Fruit fly (Drosophila melanogaster) whole organism: ENCODE data around the gene Fad2.

Experiments
- CG8478 ChIP-seq: fragments of >200 bp; optimal IDR thresholded peaks from 2 replicates; lab custom pipeline; 2018; ENCODE audit warnings: inconsistent platforms
- Dll ChIP-seq: fragments of >200 bp; optimal IDR thresholded peaks from 2 replicates; lab custom pipeline; 2017
- EcR ChIP-seq, 2 experiments: fragments of >200 bp; optimal IDR thresholded peaks; 2 replicates each; lab custom pipeline; 2017; ENCODE audit warnings: missing biosample characterization in 2 of 2, missing genetic modification characterization in 2 of 2, missing genetic modification reagents in 2 of 2
- pan ChIP-seq: fragments of >200 bp; optimal IDR thresholded peaks from 2 replicates; lab custom pipeline; 2017
- psq ChIP-seq: fragments of >200 bp; optimal IDR thresholded peaks from 2 replicates; lab custom pipeline; 2017
- usp ChIP-seq: fragments of >200 bp; optimal IDR thresholded peaks from 2 replicates; lab custom pipeline; 2017; ENCODE audit warnings: missing biosample characterization, missing genetic modification characterization, mixed read lengths

Gene Fad2

DNA sequence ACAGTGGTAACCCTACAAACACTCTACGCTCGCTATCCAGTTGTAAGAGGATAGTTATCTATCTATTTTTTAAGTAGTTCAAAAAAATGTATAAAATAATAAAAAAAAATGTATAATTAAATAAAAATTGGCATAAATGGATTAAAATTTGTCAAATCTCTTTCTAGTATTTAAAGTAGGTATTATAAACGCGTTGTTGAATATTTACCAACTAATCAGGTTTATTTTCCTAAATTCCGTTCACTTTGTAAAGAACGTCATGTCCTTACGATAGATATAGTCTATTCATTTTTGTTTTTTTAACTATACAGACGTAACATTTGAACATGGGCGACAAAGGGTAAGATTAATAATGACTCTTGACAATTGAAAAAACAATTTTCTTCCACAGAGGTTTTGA, 3.9 kb downstream of the Fad2 start, which contains the start of gene CG32081:
CG32081 (plus strand) TSS at position 301 of the 400 bp plus-strand sequence.
- TF ChIP-seq psq (lab: Kevin White, UChicago) (no peak), pan (lab: Kevin White, UChicago) (no peak), EcR (GFP tag; optimal IDR thresholded peaks at IDR 0.05; lab: Kevin White, UChicago) (no peak), usp (GFP tag; lab: Kevin White, UChicago) (no peak), CG8478 (lab: Kevin White, UChicago) (no peak), Dll (lab: Kevin White, UChicago) (no peak)

DNA sequence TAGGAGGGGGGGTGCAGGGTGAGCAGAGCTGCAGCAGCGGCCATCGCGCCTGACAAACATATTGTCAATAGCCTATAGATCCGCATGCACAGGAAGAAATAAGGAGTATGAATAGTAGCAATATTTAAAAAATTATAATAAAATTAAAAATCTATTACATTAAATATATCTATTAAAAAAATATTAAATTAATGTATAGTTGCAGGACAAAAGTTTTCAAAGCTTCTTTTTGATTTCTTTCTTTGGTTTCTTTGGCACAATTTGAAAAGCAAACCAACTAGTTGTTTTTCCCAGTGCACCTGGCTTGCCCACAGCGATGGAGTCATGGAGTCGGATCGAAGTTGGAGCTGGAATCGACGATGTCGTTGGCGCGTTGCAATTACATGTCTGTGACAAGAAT, 8.4 kb downstream of the Fad2 start:
- TF ChIP-seq psq (lab: Kevin White, UChicago) = no peak
- no peak for TF ChIP-seq EcR (GFP tag; optimal IDR thresholded peaks at IDR 0.05; lab: Kevin White, UChicago)
- TF ChIP-seq CG8478 (lab: Kevin White, UChicago) = no peak
- no peak for TF ChIP-seq Dll (lab: Kevin White, UChicago)
- no peak for TF ChIP-seq usp (GFP tag; lab: Kevin White, UChicago)
- TF ChIP-seq pan (lab: Kevin White, UChicago) = no peak

DNA sequence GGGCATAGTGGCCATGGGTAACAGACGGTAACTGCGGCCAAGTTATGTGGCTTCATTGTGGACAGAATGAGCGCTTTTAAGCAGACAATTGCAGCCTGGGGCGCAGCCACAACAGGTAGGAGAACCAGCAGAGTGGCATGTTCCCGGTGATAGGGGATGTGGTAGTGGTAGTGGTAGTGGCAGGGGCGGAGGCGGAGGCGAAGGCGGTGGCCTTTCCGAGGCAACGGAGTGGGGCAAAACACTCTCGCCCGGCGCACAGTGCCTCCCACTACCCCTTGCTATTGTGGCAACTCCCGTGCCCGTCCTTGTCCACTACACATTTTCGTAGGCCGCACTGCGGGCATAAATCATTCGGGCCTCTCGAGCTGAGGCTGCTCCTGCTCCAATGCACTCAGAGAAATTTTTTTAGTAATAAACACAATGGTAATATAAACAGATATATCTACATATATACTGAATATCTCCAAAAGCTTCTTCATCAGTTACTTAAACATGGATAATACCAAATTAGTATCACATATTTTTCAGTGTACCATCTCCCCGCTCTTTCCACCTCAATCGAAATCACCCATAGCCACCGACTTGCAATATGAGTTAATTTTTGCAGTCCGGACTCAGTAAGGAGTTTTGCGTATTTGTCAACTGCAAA, 10.1 kb downstream of the Fad2 start:
- TF ChIP-seq CG8478 (lab: Kevin White, UChicago) = no peak
- no peak for TF ChIP-seq Dll (lab: Kevin White, UChicago)
- no peak for TF ChIP-seq EcR (GFP tag; optimal IDR thresholded peaks at IDR 0.05; lab: Kevin White, UChicago)
- no peak for TF ChIP-seq psq (lab: Kevin White, UChicago)
- TF ChIP-seq usp (GFP tag; lab: Kevin White, UChicago) = no peak
- no peak for TF ChIP-seq pan (lab: Kevin White, UChicago)

DNA sequence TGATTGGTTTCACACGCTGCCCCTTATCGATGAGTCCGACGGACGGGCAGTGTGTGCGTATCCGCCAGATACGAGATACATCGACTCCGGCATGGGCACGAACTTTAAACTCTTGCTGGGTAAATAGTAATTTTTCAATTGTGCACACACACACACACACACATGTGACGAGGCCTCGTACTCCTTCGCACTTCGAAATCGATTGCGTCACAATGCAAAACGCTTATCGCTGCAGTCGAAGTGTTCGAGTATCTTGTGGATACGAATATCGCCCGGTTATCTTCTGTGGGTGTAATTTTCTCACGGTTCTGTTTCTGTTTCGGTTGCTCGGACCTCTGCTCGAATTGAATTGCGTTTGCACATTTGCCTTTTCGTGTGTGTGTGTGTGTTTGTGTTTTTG, 11.7 kb downstream of the Fad2 start:
- no peak for TF ChIP-seq pan (lab: Kevin White, UChicago)
- TF ChIP-seq usp (GFP tag; lab: Kevin White, UChicago) = no peak

DNA sequence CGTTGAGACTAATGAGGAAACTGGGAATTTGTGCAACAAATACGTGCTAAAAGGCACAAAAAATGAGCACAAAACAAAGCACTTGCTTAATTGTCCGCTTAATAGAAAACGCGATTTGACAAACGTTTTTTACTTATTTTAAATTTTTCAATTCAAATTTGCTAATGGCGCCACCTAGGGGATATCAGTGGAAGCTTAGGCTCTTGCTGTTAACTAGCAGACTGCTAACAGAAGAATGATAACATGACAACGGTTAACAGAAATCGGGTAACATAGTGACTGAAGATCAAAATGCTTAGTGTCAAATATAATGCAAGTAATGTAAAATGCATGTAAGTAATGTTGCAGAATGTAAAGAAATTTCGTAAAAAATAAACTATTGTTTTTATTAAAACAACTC, 17.9 kb downstream of the Fad2 start:
- TF ChIP-seq usp (GFP tag; lab: Kevin White, UChicago) = no peak
- TF ChIP-seq EcR (GFP tag; optimal IDR thresholded peaks at IDR 0.05; lab: Kevin White, UChicago) = no peak
- TF ChIP-seq Dll (lab: Kevin White, UChicago) = no peak
- no peak for TF ChIP-seq CG8478 (lab: Kevin White, UChicago)
- no peak for TF ChIP-seq pan (lab: Kevin White, UChicago)
- TF ChIP-seq psq (lab: Kevin White, UChicago) = no peak

DNA sequence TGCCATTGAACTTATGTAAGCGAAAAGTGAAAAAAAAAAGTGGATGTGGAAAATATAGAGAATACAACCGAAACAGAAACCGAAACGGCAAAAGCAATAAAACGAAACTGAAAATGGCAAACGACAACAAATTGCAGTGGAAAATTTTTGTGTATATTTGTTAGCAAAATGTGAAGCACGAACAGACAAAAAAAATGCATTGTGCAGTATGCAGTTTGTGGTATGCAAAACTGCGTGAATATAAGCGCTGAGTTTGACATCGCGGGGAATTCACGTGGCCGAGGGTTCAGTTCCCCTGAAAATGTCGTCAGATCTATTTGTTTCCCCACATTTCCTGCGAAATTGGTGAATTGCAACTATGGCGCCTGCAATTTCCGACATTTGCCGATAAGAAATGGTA, 20.3 kb downstream of the Fad2 start:
- TF ChIP-seq Dll (lab: Kevin White, UChicago) (no peak), usp (GFP tag; lab: Kevin White, UChicago) (no peak), pan (lab: Kevin White, UChicago) (no peak), psq (lab: Kevin White, UChicago) (no peak), CG8478 (lab: Kevin White, UChicago) (no peak), EcR (GFP tag; optimal IDR thresholded peaks at IDR 0.05; lab: Kevin White, UChicago) (no peak)

DNA sequence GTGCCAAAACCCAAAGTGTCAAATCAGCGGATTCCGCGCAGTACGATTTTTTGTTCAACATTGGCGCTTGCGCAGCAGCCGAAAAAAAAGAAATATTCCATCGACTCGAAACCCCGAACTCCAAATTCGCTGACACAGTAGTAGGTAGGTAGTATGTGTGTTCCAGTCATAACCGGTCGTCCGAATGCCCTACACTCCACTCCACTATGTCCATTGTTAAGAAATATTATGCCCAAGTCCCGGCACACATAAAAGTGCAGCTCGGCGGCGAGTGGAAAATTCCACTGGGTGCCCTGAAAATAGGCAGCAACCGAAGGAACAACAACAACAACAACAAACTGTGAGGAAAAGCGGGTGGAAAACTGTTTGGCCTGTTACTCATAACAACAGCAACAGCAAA, 21.7 kb downstream of the Fad2 start:
- TF ChIP-seq EcR (GFP tag; optimal IDR thresholded peaks at IDR 0.05; lab: Kevin White, UChicago) (no peak), psq (lab: Kevin White, UChicago) (no peak), pan (lab: Kevin White, UChicago) (no peak), CG8478 (lab: Kevin White, UChicago) (no peak), Dll (lab: Kevin White, UChicago) (no peak), usp (GFP tag; lab: Kevin White, UChicago) (no peak)

DNA sequence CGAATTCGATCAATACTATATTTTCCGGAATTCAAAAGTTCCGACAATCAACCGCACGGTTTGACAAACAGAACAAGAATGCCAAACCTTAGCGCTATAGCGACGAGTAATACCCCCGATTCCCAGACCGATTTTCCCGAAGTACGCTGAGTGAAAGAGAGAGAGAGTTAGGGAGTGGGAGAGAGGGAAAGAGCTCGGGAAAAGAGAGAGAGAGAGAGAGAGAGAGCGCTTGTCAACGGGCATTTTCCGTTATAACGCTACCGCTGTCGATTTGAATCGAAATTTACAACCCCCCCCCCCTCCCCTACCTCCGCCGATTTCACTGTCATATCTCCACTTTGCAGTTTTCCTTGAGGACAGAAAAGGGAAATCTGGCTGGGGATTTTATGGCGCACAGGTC, 23.2 kb downstream of the Fad2 start:
- no peak for TF ChIP-seq usp (GFP tag; lab: Kevin White, UChicago)
- TF ChIP-seq CG8478 (lab: Kevin White, UChicago) = no peak
- no peak for TF ChIP-seq psq (lab: Kevin White, UChicago)
- TF ChIP-seq Dll (lab: Kevin White, UChicago) = no peak
- TF ChIP-seq pan (lab: Kevin White, UChicago) = no peak
- no peak for TF ChIP-seq EcR (GFP tag; optimal IDR thresholded peaks at IDR 0.05; lab: Kevin White, UChicago)

DNA sequence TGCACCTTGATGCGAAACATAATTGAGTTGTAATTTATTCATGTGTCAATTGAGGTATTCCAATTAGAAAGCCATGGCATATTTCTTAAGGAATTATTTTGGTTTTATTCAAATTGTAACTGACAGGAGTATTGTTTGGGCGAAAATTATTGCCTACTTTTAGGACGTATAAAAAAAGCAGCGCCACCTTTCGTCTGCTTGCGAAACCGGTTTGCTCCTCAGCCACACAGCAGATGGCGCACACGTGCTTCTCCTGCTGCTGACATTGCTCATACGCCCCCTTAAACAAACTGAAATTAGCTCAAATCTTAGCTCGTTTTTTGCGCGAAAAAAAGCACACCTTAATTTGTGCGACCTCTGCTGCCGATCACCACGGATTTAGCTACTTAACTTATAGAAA, 24.5 kb downstream of the Fad2 start:
- TF ChIP-seq Dll (lab: Kevin White, UChicago) = no peak
- TF ChIP-seq usp (GFP tag; lab: Kevin White, UChicago) = no peak
- TF ChIP-seq pan (lab: Kevin White, UChicago) = no peak
- no peak for TF ChIP-seq CG8478 (lab: Kevin White, UChicago)
- TF ChIP-seq psq (lab: Kevin White, UChicago) = no peak
- no peak for TF ChIP-seq EcR (GFP tag; optimal IDR thresholded peaks at IDR 0.05; lab: Kevin White, UChicago)

DNA sequence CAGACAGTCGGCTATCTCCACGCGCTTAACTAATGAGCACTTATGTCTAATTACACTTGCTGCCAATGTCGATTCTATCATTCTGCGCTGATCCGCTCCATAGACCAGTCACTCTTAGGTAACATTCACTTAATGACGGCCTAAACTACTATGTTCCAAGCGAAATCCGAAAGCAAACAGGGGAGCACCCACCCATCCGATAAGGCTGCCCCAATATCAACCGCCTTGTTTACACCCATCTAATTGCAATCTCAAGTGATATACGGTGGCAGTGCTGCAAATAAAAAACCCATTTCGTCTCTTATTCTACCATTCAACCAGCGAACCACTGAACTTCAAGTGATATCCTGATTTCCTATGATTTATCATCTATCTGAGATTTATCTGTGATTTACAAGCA, 26.1 kb downstream of the Fad2 start:
- TF ChIP-seq CG8478 (lab: Kevin White, UChicago) = no peak
- no peak for TF ChIP-seq psq (lab: Kevin White, UChicago)
- TF ChIP-seq Dll (lab: Kevin White, UChicago) = no peak

DNA sequence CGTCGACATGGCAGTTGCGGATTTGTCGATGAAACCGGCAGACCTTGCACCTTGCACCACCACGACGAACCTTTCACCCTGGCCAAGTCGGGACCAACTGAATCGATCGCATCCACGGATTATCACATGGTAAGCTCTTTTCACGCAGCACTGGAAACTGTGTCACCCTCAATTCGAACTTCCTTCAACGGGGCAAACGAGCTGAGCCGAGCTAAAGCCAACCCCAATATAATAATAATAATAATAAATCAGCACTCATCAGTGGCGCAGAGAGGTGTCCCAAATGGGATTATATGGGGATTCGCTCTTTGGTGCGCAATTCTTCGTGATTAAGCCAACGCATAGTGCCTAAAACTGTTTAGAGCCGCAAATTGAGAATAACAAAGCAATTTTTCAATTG, 27.9 kb downstream of the Fad2 start, which contains the start of gene CG43693:
CG43693 (minus strand) TSS at position 101 of the 400 bp plus-strand sequence.
- TF ChIP-seq Dll (lab: Kevin White, UChicago) (no peak), CG8478 (lab: Kevin White, UChicago) (no peak), pan (lab: Kevin White, UChicago) (no peak), psq (lab: Kevin White, UChicago) (no peak), usp (GFP tag; lab: Kevin White, UChicago) (no peak), EcR (GFP tag; optimal IDR thresholded peaks at IDR 0.05; lab: Kevin White, UChicago) (no peak)
